Worm (Caenorhabditis elegans): ENCODE measurements around the gene Y41E3.7.

- TF ChIP-seq C38D4.7 (GFP tag; optimal IDR thresholded peaks at IDR 0.05) (no peak), npax-4 (tag; optimal IDR thresholded peaks at IDR 0.05) (no peak), ceh-2 (tag; optimal IDR thresholded peaks at IDR 0.05) (no peak), rnt-1 (tag; optimal IDR thresholded peaks at IDR 0.05) (no peak), nhr-11 (tag; optimal IDR thresholded peaks at IDR 0.05) (no peak)
Measured at ce11 chrIV:15028891-15029290, 15.1 kb downstream of the Y41E3.7 start, which contains the start of gene Y41E3.8.
